Fruit fly (Drosophila melanogaster) whole organism, adult: ENCODE measurements around the gene Sgs4.

Source experiments
- CG12768 ChIP-seq: fragments of 200-800 bp; sonication (Bioruptor generic); optimal IDR thresholded peaks from 2 replicates; lab custom pipeline; 2017; ENCODE audit warnings: missing biosample characterization, missing genetic modification characterization, mild to moderate bottlenecking, moderate library complexity, missing genetic modification reagents
- CG14711 ChIP-seq: fragments of 200-800 bp; sonication (Bioruptor generic); optimal IDR thresholded peaks from 2 replicates; lab custom pipeline; 2018; ENCODE audit warnings: missing biosample characterization, mild to moderate bottlenecking, missing genetic modification characterization, moderate library complexity
- CG33017 ChIP-seq: fragments of 200-800 bp; sonication (Bioruptor generic); optimal IDR thresholded peaks from 2 replicates; lab custom pipeline; 2018; ENCODE audit warnings: missing biosample characterization, mild to moderate bottlenecking, missing genetic modification characterization, moderate library complexity
- CG7045 ChIP-seq: fragments of 200-800 bp; sonication (Bioruptor generic); optimal IDR thresholded peaks from 2 replicates; lab custom pipeline; 2017; ENCODE audit warnings: missing biosample characterization, mild to moderate bottlenecking, missing genetic modification characterization
- Crg-1 ChIP-seq: fragments of 200-800 bp; sonication (Bioruptor generic); optimal IDR thresholded peaks from 2 replicates; lab custom pipeline; 2016; ENCODE audit warnings: missing biosample characterization, missing genetic modification characterization
- Mnt ChIP-seq: fragments of 200-800 bp; sonication (Bioruptor generic); optimal IDR thresholded peaks from 2 replicates; lab custom pipeline; 2016; ENCODE audit warnings: missing biosample characterization, mild to moderate bottlenecking, missing genetic modification characterization
- bab1 ChIP-seq: fragments of 200-800 bp; sonication (Bioruptor generic); optimal IDR thresholded peaks from 3 replicates; lab custom pipeline; 2019; ENCODE audit warnings: missing biosample characterization, mild to moderate bottlenecking, missing genetic modification characterization, moderate library complexity
- cnc ChIP-seq, 2 experiments: fragments of >200 bp; optimal IDR thresholded peaks; 2 replicates each; lab custom pipeline; 2017
- kay ChIP-seq: fragments of 200-800 bp; sonication (Bioruptor generic); peaks from one replicate; lab custom pipeline; 2016; ENCODE audit warnings: missing biosample characterization, missing genetic modification characterization, borderline replicate concordance
- ovo ChIP-seq: fragments of 200-800 bp; sonication (Bioruptor generic); optimal IDR thresholded peaks from 2 replicates; lab custom pipeline; 2016; ENCODE audit warnings: missing biosample characterization, missing genetic modification characterization
- pad ChIP-seq: fragments of 200-800 bp; sonication (Bioruptor generic); optimal IDR thresholded peaks from 3 replicates; lab custom pipeline; 2017; ENCODE audit warnings: missing biosample characterization, missing genetic modification characterization, mild to moderate bottlenecking, moderate library complexity, missing genetic modification reagents
- tj ChIP-seq: fragments of 200-800 bp; sonication (Bioruptor generic); optimal IDR thresholded peaks from 3 replicates; lab custom pipeline; 2017; ENCODE audit warnings: missing biosample characterization, mild to moderate bottlenecking, missing genetic modification characterization, moderate library complexity
- toe ChIP-seq: fragments of 200-800 bp; sonication (Bioruptor generic); optimal IDR thresholded peaks from 2 replicates; lab custom pipeline; 2016; ENCODE audit warnings: missing biosample characterization, missing genetic modification characterization

dm6 chrX:3294816-3295466, 45.1 kb downstream of the Sgs4 start:
- TF ChIP-seq pad, result peak; percentile 57
- peak; percentile 84 for TF ChIP-seq CG14711 (tag; lab: Kevin White, UChicago)
- TF ChIP-seq bab1 (GFP tag; lab: Kevin White, UChicago), result peak; percentile 90
- peak; percentile 82 for TF ChIP-seq CG7045
- TF ChIP-seq cnc (optimal IDR thresholded peaks at IDR 0.05; lab: Kevin White, UChicago), result no peak
- peak; percentile 65 for TF ChIP-seq CG12768 (GFP tag; lab: Kevin White, UChicago)
- no peak for TF ChIP-seq ovo (GFP tag; lab: Kevin White, UChicago)
- TF ChIP-seq toe (GFP tag; lab: Kevin White, UChicago), result peak; percentile 49
- TF ChIP-seq CG33017 (tag; lab: Kevin White, UChicago), result peak; percentile 80
- TF ChIP-seq kay (GFP tag; lab: Kevin White, UChicago), result no peak
- TF ChIP-seq tj, result peak; percentile 55
- peak; percentile 34 for TF ChIP-seq Crg-1 (GFP tag; lab: Kevin White, UChicago)
- peak; percentile 59 for TF ChIP-seq Mnt (GFP tag; lab: Kevin White, UChicago)
